Fruit fly (Drosophila melanogaster): Measurements from ENCODE around the gene CG7246.

The CG7246 gene

dm6 chrX:9080962-9081361, at the start of gene CG7246, which contains the start of gene HP1b (continued):
- TF ChIP-seq Neu2 (GFP tag; optimal IDR thresholded peaks at IDR 0.05; ENCODE audit: borderline replicate concordance) (no peak), Gug (GFP tag; IDR thresholded peaks at IDR 0.05) (peak; percentile 70; the same call in 2 of the 4 replicates), CG11695 (GFP tag; IDR thresholded peaks at IDR 0.05) (peak; percentile 53; the same call in 1 of the 3 replicates), gt (GFP tag; IDR thresholded peaks at IDR 0.05) (peak; percentile 24; the same call in 1 of the 2 replicates), CG11085 (GFP tag; IDR thresholded peaks at IDR 0.05) (peak; percentile 69), CG8944 (GFP tag; optimal IDR thresholded peaks at IDR 0.05) (no peak), gcm (GFP tag; optimal IDR thresholded peaks at IDR 0.05) (peak; percentile 64), br (optimal IDR thresholded peaks at IDR 0.05) (no peak), CG15514 (GFP tag; optimal IDR thresholded peaks at IDR 0.05) (peak; percentile 77), MBD-R2 (GFP tag; IDR thresholded peaks at IDR 0.05) (peak; percentile 78), stwl (tag; optimal IDR thresholded peaks at IDR 0.05) (peak; percentile 44), CG3163 (GFP tag; optimal IDR thresholded peaks at IDR 0.05) (no peak), HHEX (GFP tag; optimal IDR thresholded peaks at IDR 0.05) (peak; percentile 57), fd102C (GFP tag; optimal IDR thresholded peaks at IDR 0.05) (no peak), Eip74EF (GFP tag; optimal IDR thresholded peaks at IDR 0.05) (no peak), zen2 (GFP tag; IDR thresholded peaks at IDR 0.05; ENCODE audit: partially characterized antibody) (peak; percentile 54; the same call in 1 of the 3 replicates), D (optimal IDR thresholded peaks at IDR 0.05) (no peak), D (GFP tag; optimal IDR thresholded peaks at IDR 0.05) (peak; percentile 36), CG18011 (GFP tag; optimal IDR thresholded peaks at IDR 0.05) (peak; percentile 38), CG12236 (GFP tag; optimal IDR thresholded peaks at IDR 0.05) (no peak), Fer2 (tag; optimal IDR thresholded peaks at IDR 0.05) (peak; percentile 55), CG10431 (GFP tag; optimal IDR thresholded peaks at IDR 0.05) (peak; percentile 4), Sox100B (GFP tag; optimal IDR thresholded peaks at IDR 0.05) (peak; percentile 44), Side (GFP tag; optimal IDR thresholded peaks at IDR 0.05) (no peak), MTF-1 (GFP tag; optimal IDR thresholded peaks at IDR 0.05; ENCODE audit: borderline replicate concordance) (no peak), CG8089 (GFP tag; optimal IDR thresholded peaks at IDR 0.05) (no peak), seq (GFP tag; IDR thresholded peaks at IDR 0.05) (0 out of 2 replicates have a peak, but pooled peaks have one; percentile 34), bbx (GFP tag; IDR thresholded peaks at IDR 0.05; ENCODE audit: partially characterized antibody) (peak; percentile 65), otp (GFP tag; IDR thresholded peaks at IDR 0.05) (peak; percentile 41; the same call in 1 of the 3 replicates), CG11560 (tag; IDR thresholded peaks at IDR 0.05) (peak; percentile 40; the same call in 1 of the 3 replicates), caup (GFP tag; optimal IDR thresholded peaks at IDR 0.05; ENCODE audit: severe bottlenecking) (peak; percentile 73), jumu (GFP tag; optimal IDR thresholded peaks at IDR 0.05) (peak; percentile 8), CG12219 (GFP tag; optimal IDR thresholded peaks at IDR 0.05) (peak; percentile 3), gce (GFP tag; IDR thresholded peaks at IDR 0.05) (no peak), chif (GFP tag; optimal IDR thresholded peaks at IDR 0.05) (peak; percentile 22 to 53), CG2129 (GFP tag; IDR thresholded peaks at IDR 0.05; ENCODE audit: partially characterized antibody) (0 out of 2 replicates have a peak, but pooled peaks have one; percentile 30), CHES-1-like (GFP tag; optimal IDR thresholded peaks at IDR 0.05) (peak; percentile 66), B-H2 (GFP tag; optimal IDR thresholded peaks at IDR 0.05) (peak; percentile 69), CG9932 (GFP tag; IDR thresholded peaks at IDR 0.05) (peak; percentile 84), CG13123 (GFP tag; optimal IDR thresholded peaks at IDR 0.05) (peak; percentile 47), Scr (GFP tag; IDR thresholded peaks at IDR 0.05; ENCODE audit: partially characterized antibody) (peak; percentile 86), CG4404 (GFP tag; IDR thresholded peaks at IDR 0.05) (peak; percentile 60), CG7987 (GFP tag; optimal IDR thresholded peaks at IDR 0.05) (peak; percentile 44), slp2 (GFP tag; optimal IDR thresholded peaks at IDR 0.05) (no peak), E2f1 (GFP tag; IDR thresholded peaks at IDR 0.05) (peak; percentile 49; the same call in 1 of the 2 replicates), C15 (GFP tag; IDR thresholded peaks at IDR 0.05) (peak; percentile 76; the same call in 2 of the 3 replicates), nmo (GFP tag; optimal IDR thresholded peaks at IDR 0.05) (peak; percentile 77), H2.0 (GFP tag; IDR thresholded peaks at IDR 0.05) (peak; percentile 63), CG18619 (GFP tag; optimal IDR thresholded peaks at IDR 0.05) (peak; percentile 47), Hmr (GFP tag; optimal IDR thresholded peaks at IDR 0.05) (peak; percentile 53)
